Worm (Caenorhabditis elegans): ENCODE data around the gene C47E8.9.

Gene C47E8.9

DNA sequence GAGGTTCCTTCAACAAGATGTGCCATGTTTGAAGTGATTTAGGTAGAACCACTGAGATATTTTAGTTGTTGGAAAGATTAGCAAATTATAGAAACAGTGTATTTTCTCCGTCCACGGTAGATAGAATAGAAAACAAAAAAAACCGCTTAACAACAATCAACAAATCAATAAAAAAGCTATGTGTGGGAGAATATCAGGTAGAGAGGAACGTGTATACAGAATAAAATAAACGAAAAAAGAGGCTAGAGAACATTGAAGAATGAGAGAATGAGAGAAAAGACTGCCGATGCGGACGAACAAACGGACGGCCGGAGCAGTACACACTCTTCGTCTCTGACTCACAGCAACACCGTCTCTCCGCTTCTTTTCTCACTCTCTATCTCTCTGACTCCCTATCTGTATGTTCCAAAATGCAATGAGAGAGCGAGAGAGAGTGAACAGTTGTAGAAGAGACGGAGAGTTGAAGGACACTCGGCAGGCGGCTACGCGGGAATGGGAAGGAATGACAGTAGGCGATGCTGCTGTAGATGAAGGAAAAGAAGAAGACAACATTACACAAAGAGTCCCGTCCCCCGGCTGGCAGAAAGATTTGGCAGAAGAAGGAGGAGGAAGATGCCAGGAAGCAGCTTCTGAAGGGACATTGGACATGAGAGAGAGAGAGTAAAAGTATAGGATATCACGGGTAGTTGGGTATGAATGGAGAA is 33.6 kb downstream of the C47E8.9 start, which contains the start of gene unc-112 (continued):
- no peak for TF ChIP-seq ZK185.1 (tag; optimal IDR thresholded peaks at IDR 0.05; ENCODE audit: poor library complexity, severe bottlenecking)
- no peak for TF ChIP-seq F10E7.11 (tag; optimal IDR thresholded peaks at IDR 0.05)
- TF ChIP-seq tlf-1 (GFP tag; optimal IDR thresholded peaks at IDR 0.05): no peak
- no peak for TF ChIP-seq ceh-40 (GFP tag; IDR thresholded peaks at IDR 0.05)
- TF ChIP-seq lsy-27 (tag; optimal IDR thresholded peaks at IDR 0.05; ENCODE audit: borderline replicate concordance, insufficient read depth): no peak
- TF ChIP-seq D2030.7 (GFP tag; IDR thresholded peaks at IDR 0.05): no peak
- TF ChIP-seq egl-44 (GFP tag; IDR thresholded peaks at IDR 0.05): 0 out of 2 replicates have a peak, but pooled peaks have one; percentile 12
- peak in 1 of 3 experiments; percentile 33 for TF ChIP-seq lin-35 (GFP tag; optimal IDR thresholded peaks at IDR 0.05)
- no peak for TF ChIP-seq F57A8.1 (GFP tag; optimal IDR thresholded peaks at IDR 0.05)
- no peak for TF ChIP-seq hrde-1 (tag; optimal IDR thresholded peaks at IDR 0.05; ENCODE audit: borderline replicate concordance)
- no peak for TF ChIP-seq ztf-22 (GFP tag; optimal IDR thresholded peaks at IDR 0.05)
- TF ChIP-seq T07F8.4 (tag; optimal IDR thresholded peaks at IDR 0.05): no peak
- no peak for TF ChIP-seq ceh-100 (GFP tag; IDR thresholded peaks at IDR 0.05)
- TF ChIP-seq let-526 (GFP tag; IDR thresholded peaks at IDR 0.05): 0 out of 2 replicates have a peak, but pooled peaks have one; percentile 39
- TF ChIP-seq ztf-25 (GFP tag; IDR thresholded peaks at IDR 0.05): no peak
- TF ChIP-seq lag-1 (GFP tag; IDR thresholded peaks at IDR 0.05): no peak
- no peak for TF ChIP-seq zim-3 (tag; optimal IDR thresholded peaks at IDR 0.05)
- TF ChIP-seq pbrm-1 (GFP tag; IDR thresholded peaks at IDR 0.05): 0 out of 2 replicates have a peak, but pooled peaks have one; percentile 24
- TF ChIP-seq zfh-2 (GFP tag; conservative IDR thresholded peaks at IDR 0.05): peak; percentile 97
- TF ChIP-seq madf-10 (tag; optimal IDR thresholded peaks at IDR 0.05): no peak
- peak; percentile 62 for TF ChIP-seq ceh-27 (GFP tag; optimal IDR thresholded peaks at IDR 0.05)
- 0 out of 2 replicates have a peak, but pooled peaks have one; percentile 26 for TF ChIP-seq K11D2.4 (GFP tag; IDR thresholded peaks at IDR 0.05)
- TF ChIP-seq Y79H2A.3 (GFP tag; conservative IDR thresholded peaks at IDR 0.05): no peak
- TF ChIP-seq efl-1 (GFP tag; optimal IDR thresholded peaks at IDR 0.05): peak; percentile 15
- TF ChIP-seq hmg-20 (GFP tag; IDR thresholded peaks at IDR 0.05): peak; percentile 59; the same call in 1 of the 2 replicates
- TF ChIP-seq ekl-4 (GFP tag; IDR thresholded peaks at IDR 0.05): no peak
- peak; percentile 48 for TF ChIP-seq ztf-18 (tag; optimal IDR thresholded peaks at IDR 0.05)
- no peak for TF ChIP-seq madf-8 (GFP tag; conservative IDR thresholded peaks at IDR 0.05)
- peak; percentile 76 for TF ChIP-seq mcd-1 (GFP tag; IDR thresholded peaks at IDR 0.05)
- TF ChIP-seq chd-7 (tag; optimal IDR thresholded peaks at IDR 0.05): no peak
- no peak for TF ChIP-seq nhr-179 (tag; optimal IDR thresholded peaks at IDR 0.05)
- no peak for TF ChIP-seq repo-1 (tag; optimal IDR thresholded peaks at IDR 0.05)
- no peak for TF ChIP-seq hlh-12 (tag; optimal IDR thresholded peaks at IDR 0.05)
- TF ChIP-seq ama-1 (optimal IDR thresholded peaks at IDR 0.05): no peak
- TF ChIP-seq ama-1 (GFP tag; optimal IDR thresholded peaks at IDR 0.05): no peak
- no peak for TF ChIP-seq nfya-1 (tag; optimal IDR thresholded peaks at IDR 0.05; ENCODE audit: borderline replicate concordance, insufficient read depth)
- no peak for TF ChIP-seq lin-26 (GFP tag; IDR thresholded peaks at IDR 0.05)
- peak; percentile 51; the same call in 1 of the 2 replicates for TF ChIP-seq egrh-3 (GFP tag; IDR thresholded peaks at IDR 0.05)
- peak; percentile 96 for TF ChIP-seq nhr-80 (tag; optimal IDR thresholded peaks at IDR 0.05)
- no peak for TF ChIP-seq ztf-3 (GFP tag; optimal IDR thresholded peaks at IDR 0.05)
- TF ChIP-seq let-607 (tag; optimal IDR thresholded peaks at IDR 0.05): peak; percentile 25 to 29
- 0 out of 2 replicates have a peak, but pooled peaks have one; percentile 18 for TF ChIP-seq hsf-1 (GFP tag; IDR thresholded peaks at IDR 0.05)
- TF ChIP-seq lin-40 (tag; optimal IDR thresholded peaks at IDR 0.05): no peak
- TF ChIP-seq atf-7 (tag; optimal IDR thresholded peaks at IDR 0.05): no peak
- no peak for TF ChIP-seq gei-17 (GFP tag; optimal IDR thresholded peaks at IDR 0.05)
- TF ChIP-seq B0261.1 (tag; optimal IDR thresholded peaks at IDR 0.05): no peak
- no peak for TF ChIP-seq snpc-1.3 (tag; optimal IDR thresholded peaks at IDR 0.05; ENCODE audit: insufficient read depth)
